Fruit fly (Drosophila melanogaster) whole organism, prepupa: ENCODE results near the gene CG7182.

Experiments
- CG31627 ChIP-seq: fragments of 200-800 bp; sonication (Bioruptor generic); optimal IDR thresholded peaks from 3 replicates; lab custom pipeline; 2016; ENCODE audit warnings: missing biosample characterization, missing genetic modification characterization
- CG4318 ChIP-seq: fragments of 200-800 bp; sonication (Bioruptor generic); optimal IDR thresholded peaks from 3 replicates; lab custom pipeline; 2017; ENCODE audit warnings: missing biosample characterization, mild to moderate bottlenecking, missing genetic modification characterization
- CG6808 ChIP-seq: fragments of 200-800 bp; sonication (Bioruptor generic); optimal IDR thresholded peaks from 3 replicates; lab custom pipeline; 2017; ENCODE audit warnings: missing biosample characterization, missing genetic modification characterization, mild to moderate bottlenecking, moderate library complexity, missing genetic modification reagents
- CG8319 ChIP-seq: fragments of 200-800 bp; sonication (Bioruptor generic); optimal IDR thresholded peaks from 3 replicates; lab custom pipeline; 2016; ENCODE audit warnings: missing biosample characterization, missing genetic modification characterization
- Eip93F ChIP-seq: fragments of 200-800 bp; sonication (Bioruptor generic); optimal IDR thresholded peaks from 2 replicates; lab custom pipeline; 2016; ENCODE audit warnings: missing biosample characterization, mild to moderate bottlenecking, missing genetic modification characterization
- Ets96B ChIP-seq: fragments of 200-800 bp; optimal IDR thresholded peaks from 2 replicates; lab custom pipeline; 2019; ENCODE audit warnings: missing biosample characterization, mild to moderate bottlenecking, missing genetic modification characterization, moderate library complexity
- Gug ChIP-seq: fragments of 200-800 bp; sonication (Bioruptor generic); IDR thresholded peaks from 2 replicates; pipeline ENCODE4 v1.3.6; 2022; ENCODE audit warnings: missing biosample characterization, missing genetic modification characterization
- Met ChIP-seq: fragments of 200-800 bp; sonication (Bioruptor generic); optimal IDR thresholded peaks from 3 replicates; lab custom pipeline; 2016; ENCODE audit warnings: missing biosample characterization, missing genetic modification characterization
- OdsH ChIP-seq: fragments of 200-800 bp; sonication (Bioruptor generic); optimal IDR thresholded peaks from 3 replicates; lab custom pipeline; 2016; ENCODE audit warnings: missing biosample characterization, missing genetic modification characterization
- Smox ChIP-seq: fragments of 200-800 bp; sonication (Bioruptor generic); optimal IDR thresholded peaks from 3 replicates; lab custom pipeline; 2016; ENCODE audit warnings: missing biosample characterization, missing genetic modification characterization
- Sox14 ChIP-seq: fragments of 200-800 bp; sonication (Bioruptor generic); optimal IDR thresholded peaks from 3 replicates; lab custom pipeline; 2016; ENCODE audit warnings: missing biosample characterization, missing genetic modification characterization
- cyc ChIP-seq: fragments of 200-800 bp; sonication (Bioruptor generic); optimal IDR thresholded peaks from 3 replicates; lab custom pipeline; 2016; ENCODE audit warnings: missing biosample characterization, missing genetic modification characterization

dm6 chr3L:8331414-8331813, 14.8 kb downstream of the CG7182 start:
- TF ChIP-seq Sox14 (GFP tag; lab: Kevin White, UChicago), result no peak
- TF ChIP-seq Smox (GFP tag; lab: Kevin White, UChicago), result no peak
- TF ChIP-seq Ets96B (tag; lab: Kevin White, UChicago), result no peak
- TF ChIP-seq CG31627 (GFP tag; lab: Kevin White, UChicago), result no peak
- no peak for TF ChIP-seq CG6808 (GFP tag; lab: Kevin White, UChicago)
- no peak for TF ChIP-seq Met (GFP tag; lab: Kevin White, UChicago)
- no peak for TF ChIP-seq CG8319 (GFP tag; lab: Kevin White, UChicago)
- TF ChIP-seq Eip93F, result no peak
- TF ChIP-seq CG4318 (GFP tag; lab: Kevin White, UChicago), result no peak
- no peak for TF ChIP-seq Gug (GFP tag; lab: Robert Waterston, UW)
- no peak for TF ChIP-seq OdsH (GFP tag; lab: Kevin White, UChicago)
- no peak for TF ChIP-seq cyc
